Worm (Caenorhabditis elegans): ENCODE measurements around the gene srx-131.

srx-131 gene

DNA sequence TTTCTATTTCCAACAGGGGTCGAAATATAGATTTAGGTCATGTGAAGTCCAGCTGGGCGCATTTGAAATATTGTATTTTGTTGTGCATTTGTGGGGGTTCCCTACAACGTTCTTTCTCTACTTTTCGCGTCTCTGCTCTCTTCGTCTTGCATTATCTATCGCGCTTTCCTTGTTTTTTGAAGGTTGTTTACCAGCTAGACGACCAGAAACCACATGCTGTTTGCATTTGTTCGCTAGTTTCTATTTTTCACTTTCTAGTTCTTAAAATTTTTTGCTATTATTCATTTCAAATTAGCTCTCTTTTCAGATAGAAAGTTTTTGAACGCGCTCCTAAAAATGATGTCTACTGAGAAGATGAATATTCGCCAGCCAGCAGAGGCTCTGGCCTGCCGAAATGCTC is 5.8 kb upstream of the srx-131 start, which contains the start of gene F55B12.10:
TSS of gene F55B12.10 (plus strand) at position 301 of the 400 bp plus-strand sequence.
- TF ChIP-seq crh-2 (tag; optimal IDR thresholded peaks at IDR 0.05): no peak
- TF ChIP-seq nhr-129 (tag; optimal IDR thresholded peaks at IDR 0.05): no peak
- TF ChIP-seq peb-1 (tag; optimal IDR thresholded peaks at IDR 0.05): no peak
- no peak for TF ChIP-seq sem-4 (tag; optimal IDR thresholded peaks at IDR 0.05)
- TF ChIP-seq ceh-82 (tag; optimal IDR thresholded peaks at IDR 0.05): no peak
- TF ChIP-seq nhr-25 (tag; optimal IDR thresholded peaks at IDR 0.05): no peak
- TF ChIP-seq egl-27 (tag; optimal IDR thresholded peaks at IDR 0.05): no peak
- no peak for TF ChIP-seq unc-55 (GFP tag; optimal IDR thresholded peaks at IDR 0.05)
- no peak for TF ChIP-seq nhr-12 (tag; optimal IDR thresholded peaks at IDR 0.05)
- no peak for TF ChIP-seq mbf-1 (tag; optimal IDR thresholded peaks at IDR 0.05)
- no peak for TF ChIP-seq nhr-21 (tag; optimal IDR thresholded peaks at IDR 0.05)
- no peak for TF ChIP-seq nhr-77 (tag; optimal IDR thresholded peaks at IDR 0.05)
- TF ChIP-seq sma-3 (GFP tag; optimal IDR thresholded peaks at IDR 0.05): no peak
- TF ChIP-seq mdl-1 (tag; optimal IDR thresholded peaks at IDR 0.05): no peak
- TF ChIP-seq sma-9 (GFP tag; optimal IDR thresholded peaks at IDR 0.05): no peak
- no peak for TF ChIP-seq sma-9 (tag; optimal IDR thresholded peaks at IDR 0.05)
- TF ChIP-seq F13H6.1 (tag; optimal IDR thresholded peaks at IDR 0.05): no peak
- no peak for TF ChIP-seq elt-1 (tag; optimal IDR thresholded peaks at IDR 0.05)
- TF ChIP-seq nhr-6 (tag; optimal IDR thresholded peaks at IDR 0.05): no peak
- no peak for TF ChIP-seq Y55F3AM.14 (GFP tag; optimal IDR thresholded peaks at IDR 0.05)

DNA sequence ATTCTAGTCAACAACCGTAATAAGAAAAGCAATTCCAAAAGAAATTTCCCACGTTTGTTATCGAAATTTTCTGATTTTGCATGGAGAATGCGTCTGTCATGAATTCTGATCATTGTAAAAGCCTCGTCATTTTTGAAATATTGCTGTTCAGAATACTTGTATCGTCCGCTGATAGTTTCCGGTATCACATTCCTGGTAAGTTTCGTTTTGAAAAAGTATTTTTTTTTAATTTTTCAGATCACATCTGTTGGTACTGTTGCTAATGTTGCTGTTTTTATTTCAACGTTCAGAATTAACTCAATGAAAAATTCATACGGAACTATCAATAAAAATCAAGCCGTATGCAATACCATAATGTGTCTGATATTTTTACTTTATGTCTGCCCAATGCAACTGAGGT is 4.3 kb upstream of the srx-131 start, which contains the start of gene srx-17:
TSS of gene srx-17 (plus strand) at position 301 of the 400 bp plus-strand sequence.
- TF ChIP-seq nhr-25 (tag; optimal IDR thresholded peaks at IDR 0.05): no peak
- no peak for TF ChIP-seq mdl-1 (tag; optimal IDR thresholded peaks at IDR 0.05)
- no peak for TF ChIP-seq skn-1 (tag; optimal IDR thresholded peaks at IDR 0.05)
- TF ChIP-seq nhr-10 (tag; optimal IDR thresholded peaks at IDR 0.05): no peak
- TF ChIP-seq nhr-23 (tag; optimal IDR thresholded peaks at IDR 0.05): no peak
- TF ChIP-seq sma-9 (GFP tag; optimal IDR thresholded peaks at IDR 0.05): no peak
- no peak for TF ChIP-seq sma-9 (tag; optimal IDR thresholded peaks at IDR 0.05)
- no peak for TF ChIP-seq sem-4 (tag; optimal IDR thresholded peaks at IDR 0.05)
- TF ChIP-seq egl-27 (tag; optimal IDR thresholded peaks at IDR 0.05): no peak

DNA sequence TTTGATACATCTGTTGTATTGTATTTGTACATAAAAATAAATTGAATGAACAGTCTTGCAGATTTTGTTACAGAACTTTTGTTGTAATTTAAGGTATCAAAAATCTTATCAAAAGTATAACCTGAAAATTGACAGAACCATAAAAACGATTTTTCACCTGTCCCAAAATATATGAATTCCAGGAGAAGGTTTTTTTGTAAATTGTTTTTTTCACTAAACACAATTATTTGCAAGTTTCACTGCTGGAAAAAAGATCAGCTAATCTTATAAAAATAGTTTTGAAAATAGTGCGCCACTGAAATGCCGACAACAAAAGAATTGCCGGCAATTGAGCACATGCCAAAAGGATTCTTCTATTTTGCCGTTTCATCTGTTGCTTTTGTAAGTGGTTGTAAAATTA is 2.1 kb upstream of the srx-131 start, which contains the start of gene srx-130:
TSS of gene srx-130 (plus strand) at position 301 of the 400 bp plus-strand sequence.
- TF ChIP-seq lin-39 (tag; optimal IDR thresholded peaks at IDR 0.05): no peak
- no peak for TF ChIP-seq blmp-1 (tag; optimal IDR thresholded peaks at IDR 0.05; ENCODE audit: insufficient read depth)
- TF ChIP-seq ZK546.5 (tag; optimal IDR thresholded peaks at IDR 0.05): no peak
- no peak for TF ChIP-seq C34F6.9 (tag; optimal IDR thresholded peaks at IDR 0.05)
- TF ChIP-seq nhr-11 (tag; optimal IDR thresholded peaks at IDR 0.05): no peak
- no peak for TF ChIP-seq lin-13 (GFP tag; optimal IDR thresholded peaks at IDR 0.05)
- TF ChIP-seq nhr-237 (tag; optimal IDR thresholded peaks at IDR 0.05): no peak
- no peak for TF ChIP-seq sma-9 (GFP tag; optimal IDR thresholded peaks at IDR 0.05)
- TF ChIP-seq sma-9 (tag; optimal IDR thresholded peaks at IDR 0.05): no peak
- no peak for TF ChIP-seq ztf-1 (GFP tag; conservative IDR thresholded peaks at IDR 0.05)
- TF ChIP-seq mab-5 (tag; optimal IDR thresholded peaks at IDR 0.05): no peak
- TF ChIP-seq ceh-16 (tag; optimal IDR thresholded peaks at IDR 0.05): no peak
- no peak for TF ChIP-seq Y55F3AM.14 (GFP tag; optimal IDR thresholded peaks at IDR 0.05)
- no peak for TF ChIP-seq dmd-4 (tag; optimal IDR thresholded peaks at IDR 0.05)

DNA sequence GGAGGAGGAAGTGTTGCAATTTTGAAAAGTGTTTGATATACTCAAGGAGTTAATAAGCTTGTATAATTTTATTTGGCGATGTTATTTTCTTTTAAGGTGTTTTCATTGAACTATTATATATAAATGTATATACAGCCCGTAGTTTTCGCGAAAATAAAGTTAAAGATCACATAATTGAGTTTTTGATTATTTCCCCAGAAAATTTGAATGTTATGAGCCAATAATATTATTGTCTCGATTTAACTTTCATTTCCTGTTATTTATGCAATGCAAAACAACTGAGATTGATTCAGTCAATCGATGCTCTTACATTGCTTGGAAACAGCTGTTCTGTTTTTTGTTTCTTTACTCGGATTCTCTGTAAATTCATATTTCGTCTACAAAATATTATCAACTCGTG is 3.1 kb downstream of the srx-131 start, which contains the start of gene srx-133:
TSS of gene srx-133 (plus strand) at position 301 of the 400 bp plus-strand sequence.
- no peak for TF ChIP-seq crh-2 (tag; optimal IDR thresholded peaks at IDR 0.05)
- no peak for TF ChIP-seq nhr-21 (tag; optimal IDR thresholded peaks at IDR 0.05)
- no peak for TF ChIP-seq mab-5 (tag; optimal IDR thresholded peaks at IDR 0.05)
- TF ChIP-seq elt-3 (tag; optimal IDR thresholded peaks at IDR 0.05): no peak
- TF ChIP-seq alr-1 (tag; optimal IDR thresholded peaks at IDR 0.05): no peak
- TF ChIP-seq gmeb-1 (tag; optimal IDR thresholded peaks at IDR 0.05): no peak
- no peak for TF ChIP-seq ztf-4 (tag; optimal IDR thresholded peaks at IDR 0.05)
- no peak for TF ChIP-seq nhr-25 (tag; optimal IDR thresholded peaks at IDR 0.05)
- no peak for TF ChIP-seq aly-2 (tag; optimal IDR thresholded peaks at IDR 0.05)
- no peak for TF ChIP-seq nhr-6 (tag; optimal IDR thresholded peaks at IDR 0.05)
